Fruit fly (Drosophila melanogaster) Kc167 (cell line): Measurements from ENCODE around the gene Top3alpha.

Source experiments
- Myc ChIP-seq: fragments of >200 bp; optimal IDR thresholded peaks from 2 replicates; lab custom pipeline; 2017; ENCODE audit warnings: missing external identifiers
- Sin3A ChIP-seq: fragments of >200 bp; optimal IDR thresholded peaks from 2 replicates; lab custom pipeline; 2018; ENCODE audit warnings: missing external identifiers
- h ChIP-seq: fragments of >200 bp; optimal IDR thresholded peaks from 3 replicates; lab custom pipeline; 2018; ENCODE audit warnings: missing external identifiers
- insv ChIP-seq: fragments of >200 bp; optimal IDR thresholded peaks from 3 replicates; lab custom pipeline; 2018; ENCODE audit warnings: missing external identifiers
- psq ChIP-seq: fragments of >200 bp; optimal IDR thresholded peaks from 2 replicates; lab custom pipeline; 2017; ENCODE audit warnings: missing external identifiers
- ttk ChIP-seq: sonication (Bioruptor generic); optimal IDR thresholded peaks from 2 replicates; lab custom pipeline; 2017; ENCODE audit warnings: missing external identifiers

The Top3alpha gene

dm6 chr2L:19469751-19470150 lies 28.2 kb upstream of the Top3alpha start:
- no peak for TF ChIP-seq Myc (lab: Kevin White, UChicago)
- no peak for TF ChIP-seq insv (lab: Kevin White, UChicago)
- no peak for TF ChIP-seq psq (lab: Kevin White, UChicago)
- no peak for TF ChIP-seq Sin3A (lab: Kevin White, UChicago)
- TF ChIP-seq h, result no peak
- no peak for TF ChIP-seq ttk (lab: Kevin White, UChicago)

dm6 chr2L:19472256-19472655 lies 25.7 kb upstream of the Top3alpha start:
- no peak for TF ChIP-seq h

dm6 chr2L:19473397-19474009 lies 24.5 kb upstream of the Top3alpha start:
- TF ChIP-seq h (no peak), Myc (lab: Kevin White, UChicago) (no peak), psq (lab: Kevin White, UChicago) (no peak), insv (lab: Kevin White, UChicago) (no peak), Sin3A (lab: Kevin White, UChicago) (no peak), ttk (lab: Kevin White, UChicago) (no peak)

dm6 chr2L:19479249-19479984 lies 18.6 kb upstream of the Top3alpha start:
- TF ChIP-seq ttk (lab: Kevin White, UChicago) (no peak), h (no peak), Sin3A (lab: Kevin White, UChicago) (no peak), psq (lab: Kevin White, UChicago) (no peak), Myc (lab: Kevin White, UChicago) (no peak), insv (lab: Kevin White, UChicago) (no peak)

- TF ChIP-seq psq (lab: Kevin White, UChicago), result no peak
- TF ChIP-seq Myc (lab: Kevin White, UChicago), result no peak
- TF ChIP-seq Sin3A (lab: Kevin White, UChicago), result no peak
- TF ChIP-seq insv (lab: Kevin White, UChicago), result no peak
- no peak for TF ChIP-seq ttk (lab: Kevin White, UChicago)
- TF ChIP-seq h, result no peak
These were observed 17.3 kb upstream of the Top3alpha start for dm6 chr2L:19480406-19481334.

dm6 chr2L:19484539-19484938 lies 13.4 kb upstream of the Top3alpha start, which contains the start of the genes CG10195 and CG13084:
TSS of gene CG10195 (minus strand) at chr2L:19484705.
TSS of gene CG13084 (plus strand) at chr2L:19484930.
- TF ChIP-seq ttk (lab: Kevin White, UChicago) (no peak), psq (lab: Kevin White, UChicago) (no peak), Myc (lab: Kevin White, UChicago) (no peak), h (no peak), Sin3A (lab: Kevin White, UChicago) (no peak), insv (lab: Kevin White, UChicago) (no peak)

dm6 chr2L:19487190-19487589 lies 10.8 kb upstream of the Top3alpha start, which contains the start of gene CG13083:
TSS of gene CG13083 (plus strand) at chr2L:19487490.
- TF ChIP-seq insv (lab: Kevin White, UChicago), result no peak
- TF ChIP-seq Sin3A (lab: Kevin White, UChicago), result no peak
- no peak for TF ChIP-seq ttk (lab: Kevin White, UChicago)
- TF ChIP-seq psq (lab: Kevin White, UChicago), result no peak
- no peak for TF ChIP-seq Myc (lab: Kevin White, UChicago)
- TF ChIP-seq h, result no peak

dm6 chr2L:19489997-19490461 lies 7.9 kb upstream of the Top3alpha start, which contains the start of the genes CG10194 and CG18094:
TSS of gene CG10194 (minus strand) at chr2L:19490104.
TSS of gene CG18094 (plus strand) at chr2L:19490262.
- TF ChIP-seq Sin3A (lab: Kevin White, UChicago) (no peak), Myc (lab: Kevin White, UChicago) (no peak), h (no peak), insv (lab: Kevin White, UChicago) (no peak), ttk (lab: Kevin White, UChicago) (no peak), psq (lab: Kevin White, UChicago) (no peak)

dm6 chr2L:19492934-19493686 lies 4.9 kb upstream of the Top3alpha start, which contains the start of the genes swm and Ctu2:
TSS of gene swm (plus strand) at chr2L:19493251.
TSS of gene Ctu2 (minus strand) at chr2L:19493253.
- TF ChIP-seq ttk (lab: Kevin White, UChicago) (no peak), Sin3A (lab: Kevin White, UChicago) (no peak), insv (lab: Kevin White, UChicago) (no peak), psq (lab: Kevin White, UChicago) (no peak), h (no peak), Myc (lab: Kevin White, UChicago) (no peak)

dm6 chr2L:19506323-19506722 lies 8.4 kb downstream of the Top3alpha start:
- TF ChIP-seq psq (lab: Kevin White, UChicago) (no peak), ttk (lab: Kevin White, UChicago) (no peak), insv (lab: Kevin White, UChicago) (no peak), Sin3A (lab: Kevin White, UChicago) (no peak), h (no peak), Myc (lab: Kevin White, UChicago) (no peak)
